Fruit fly (Drosophila melanogaster) whole organism, embryonic: ENCODE measurements around the gene FBXO11.

ENCODE experiments used
- Bgb ChIP-seq: fragments of 200-800 bp; sonication (Bioruptor generic); IDR thresholded peaks from 2 replicates; pipeline ENCODE4 v1.3.6; 2022; ENCODE audit warnings: missing biosample characterization, missing genetic modification characterization; ENCODE audit not compliant: partially characterized antibody
- Bteb2 ChIP-seq: fragments of 200-800 bp; sonication (Bioruptor generic); optimal IDR thresholded peaks from 2 replicates; lab custom pipeline; 2016; ENCODE audit warnings: missing biosample characterization, missing genetic modification characterization
- CG10267 ChIP-seq: fragments of 200-800 bp; sonication (Bioruptor generic); optimal IDR thresholded peaks from 2 replicates; lab custom pipeline; 2018; ENCODE audit warnings: missing biosample characterization, mild to moderate bottlenecking, missing genetic modification characterization, moderate library complexity
- CG10366 ChIP-seq: fragments of 200-800 bp; sonication (Bioruptor generic); IDR thresholded peaks from 2 replicates; pipeline ENCODE4 v1.3.6; 2022; ENCODE audit warnings: missing biosample characterization, missing genetic modification characterization
- CG12769 ChIP-seq: fragments of 200-800 bp; sonication (Bioruptor generic); optimal IDR thresholded peaks from 2 replicates; lab custom pipeline; 2019; ENCODE audit warnings: missing biosample characterization, mild to moderate bottlenecking, missing genetic modification characterization, moderate library complexity
- CG14710 ChIP-seq: fragments of 200-800 bp; sonication (Bioruptor generic); optimal IDR thresholded peaks from 3 replicates; lab custom pipeline; 2019; ENCODE audit warnings: missing biosample characterization, mild to moderate bottlenecking, missing genetic modification characterization, moderate library complexity
- CG15696 ChIP-seq: fragments of 200-800 bp; sonication (Bioruptor generic); optimal IDR thresholded peaks from 2 replicates; lab custom pipeline; 2019; ENCODE audit warnings: missing biosample characterization, mild to moderate bottlenecking, missing genetic modification characterization, moderate library complexity
- CG1603 ChIP-seq: fragments of 200-800 bp; sonication (Bioruptor generic); optimal IDR thresholded peaks from 2 replicates; lab custom pipeline; 2019; ENCODE audit warnings: missing biosample characterization, mild to moderate bottlenecking, missing genetic modification characterization, moderate library complexity
- CG16815 ChIP-seq: fragments of 200-800 bp; sonication (Bioruptor generic); optimal IDR thresholded peaks from 3 replicates; lab custom pipeline; 2017; ENCODE audit warnings: missing biosample characterization, mild to moderate bottlenecking, missing genetic modification characterization
- CG17802 ChIP-seq: fragments of 200-800 bp; sonication (Bioruptor generic); optimal IDR thresholded peaks from 2 replicates; lab custom pipeline; 2018; ENCODE audit warnings: missing biosample characterization, mild to moderate bottlenecking, missing genetic modification characterization, moderate library complexity
- CG17912 ChIP-seq: fragments of 200-800 bp; sonication (Bioruptor generic); optimal IDR thresholded peaks from 2 replicates; lab custom pipeline; 2018; ENCODE audit warnings: missing biosample characterization, mild to moderate bottlenecking, missing genetic modification characterization
- CG18011 ChIP-seq: fragments of 200-800 bp; sonication (Bioruptor generic); optimal IDR thresholded peaks from 2 replicates; lab custom pipeline; 2017; ENCODE audit warnings: missing biosample characterization, missing genetic modification characterization, mild to moderate bottlenecking, moderate library complexity, missing genotype
- CG18599 ChIP-seq: fragments of 200-800 bp; sonication (Bioruptor generic); optimal IDR thresholded peaks from 3 replicates; lab custom pipeline; 2017; ENCODE audit warnings: missing biosample characterization, missing genetic modification characterization, mild to moderate bottlenecking, moderate library complexity, missing genetic modification reagents
- CG2116 ChIP-seq: fragments of 200-800 bp; sonication (Bioruptor generic); optimal IDR thresholded peaks from 3 replicates; lab custom pipeline; 2018; ENCODE audit warnings: missing biosample characterization, mild to moderate bottlenecking, missing genetic modification characterization
- CG2129 ChIP-seq: fragments of 200-800 bp; sonication (Bioruptor generic); IDR thresholded peaks from 2 replicates; pipeline ENCODE4 v1.3.6; 2022; ENCODE audit warnings: missing biosample characterization, missing genetic modification characterization; ENCODE audit not compliant: partially characterized antibody
- CG2199 ChIP-seq: fragments of 200-800 bp; sonication (Bioruptor generic); IDR thresholded peaks from 3 replicates; pipeline ENCODE4 v1.3.6; 2022; ENCODE audit warnings: missing biosample characterization, missing genetic modification characterization
- CG31224 ChIP-seq: fragments of 200-800 bp; sonication (Bioruptor generic); IDR thresholded peaks from 2 replicates; pipeline ENCODE4 v1.3.6; 2022; ENCODE audit warnings: missing biosample characterization, missing genetic modification characterization
- CG3995 ChIP-seq: fragments of 200-800 bp; sonication (Bioruptor generic); optimal IDR thresholded peaks from 3 replicates; lab custom pipeline; 2016; ENCODE audit warnings: missing biosample characterization, missing genetic modification characterization
- CG4404 ChIP-seq: fragments of 200-800 bp; sonication (Bioruptor generic); IDR thresholded peaks from 2 replicates; pipeline ENCODE4 v1.3.6; 2022; ENCODE audit warnings: missing biosample characterization, missing genetic modification characterization
- CG8765 ChIP-seq: fragments of 200-800 bp; sonication (Bioruptor generic); IDR thresholded peaks from 2 replicates; pipeline ENCODE4 v1.3.6; 2022; ENCODE audit warnings: missing biosample characterization, missing genetic modification characterization
- CG8924 ChIP-seq: fragments of 200-800 bp; optimal IDR thresholded peaks from 3 replicates; lab custom pipeline; 2019; ENCODE audit warnings: missing biosample characterization, mild to moderate bottlenecking, missing genetic modification characterization, moderate library complexity
- CHES-1-like ChIP-seq: fragments of 200-800 bp; sonication (Bioruptor generic); optimal IDR thresholded peaks from 2 replicates; lab custom pipeline; 2016; ENCODE audit warnings: missing biosample characterization, missing genetic modification characterization
- CoRest ChIP-seq: fragments of 200-800 bp; sonication (Bioruptor generic); optimal IDR thresholded peaks from 3 replicates; lab custom pipeline; 2018; ENCODE audit warnings: missing biosample characterization, mild to moderate bottlenecking, missing genetic modification characterization, moderate library complexity
- Gug ChIP-seq: fragments of 200-800 bp; sonication (Bioruptor generic); IDR thresholded peaks from 4 replicates; pipeline ENCODE4 v1.3.6; 2022; ENCODE audit warnings: missing biosample characterization, missing genetic modification characterization
- HmgZ ChIP-seq: fragments of 200-800 bp; sonication (Bioruptor generic); optimal IDR thresholded peaks from 2 replicates; lab custom pipeline; 2018; ENCODE audit warnings: missing biosample characterization, mild to moderate bottlenecking, missing genetic modification characterization
- Max ChIP-seq: fragments of 200-800 bp; sonication (Bioruptor generic); optimal IDR thresholded peaks from 2 replicates; lab custom pipeline; 2016; ENCODE audit warnings: missing biosample characterization, mild to moderate bottlenecking, missing genetic modification characterization
- Nf-YC ChIP-seq: fragments of 200-800 bp; optimal IDR thresholded peaks from 3 replicates; lab custom pipeline; 2019; ENCODE audit warnings: missing biosample characterization, mild to moderate bottlenecking, missing genetic modification characterization, moderate library complexity
- Ptx1 ChIP-seq: fragments of 200-800 bp; sonication (Bioruptor generic); IDR thresholded peaks from 2 replicates; pipeline ENCODE4 v1.3.6; 2022; ENCODE audit warnings: missing biosample characterization, missing genetic modification characterization
- Rx ChIP-seq: fragments of 200-800 bp; sonication (Bioruptor generic); IDR thresholded peaks from 2 replicates; pipeline ENCODE4 v1.3.6; 2022; ENCODE audit warnings: missing biosample characterization, missing genetic modification characterization
- Scr ChIP-seq: fragments of 200-800 bp; sonication (Bioruptor generic); IDR thresholded peaks from 2 replicates; pipeline ENCODE4 v1.3.6; 2022; ENCODE audit warnings: missing biosample characterization, missing genetic modification characterization; ENCODE audit not compliant: partially characterized antibody
- Stat92E ChIP-seq, 3 experiments: fragments of >200 bp in 2 of 3; fragments of 200-800 bp in 1 of 3; sonication (Bioruptor generic) in 1 of 3; optimal IDR thresholded peaks; 2 replicates each; lab custom pipeline; 2017 to 2019; ENCODE audit warnings: missing biosample characterization in 3 of 3, missing genetic modification characterization in 3 of 3, mild to moderate bottlenecking in 1 of 3, moderate library complexity in 1 of 3
- cwo ChIP-seq: fragments of 200-800 bp; sonication (Bioruptor generic); optimal IDR thresholded peaks from 3 replicates; lab custom pipeline; 2017; ENCODE audit warnings: missing biosample characterization, missing genetic modification characterization, mild to moderate bottlenecking, moderate library complexity, missing genetic modification reagents
- da ChIP-seq: fragments of 200-800 bp; sonication (Bioruptor generic); optimal IDR thresholded peaks from 2 replicates; lab custom pipeline; 2016; ENCODE audit warnings: missing biosample characterization, missing genetic modification characterization
- dysf ChIP-seq: fragments of 200-800 bp; sonication (Bioruptor generic); IDR thresholded peaks from 3 replicates; pipeline ENCODE4 v1.3.6; 2022; ENCODE audit warnings: missing biosample characterization, missing genetic modification characterization
- emc ChIP-seq: fragments of 200-800 bp; sonication (Bioruptor generic); optimal IDR thresholded peaks from 2 replicates; lab custom pipeline; 2016; ENCODE audit warnings: missing biosample characterization, missing genetic modification characterization
- fd64A ChIP-seq: fragments of 200-800 bp; sonication (Bioruptor generic); optimal IDR thresholded peaks from 3 replicates; lab custom pipeline; 2018; ENCODE audit warnings: missing biosample characterization, mild to moderate bottlenecking, missing genetic modification characterization
- fru ChIP-seq: fragments of >200 bp; optimal IDR thresholded peaks from 2 replicates; lab custom pipeline; 2017
- gem ChIP-seq: fragments of 200-800 bp; sonication (Bioruptor generic); optimal IDR thresholded peaks from 2 replicates; lab custom pipeline; 2019; ENCODE audit warnings: missing biosample characterization, mild to moderate bottlenecking, missing genetic modification characterization, moderate library complexity
- gro ChIP-seq: fragments of 200-800 bp; sonication (Bioruptor generic); optimal IDR thresholded peaks from 2 replicates; lab custom pipeline; 2016; ENCODE audit warnings: missing biosample characterization, missing genetic modification characterization
- hb ChIP-seq: fragments of 200-800 bp; sonication (Bioruptor generic); IDR thresholded peaks from 3 replicates; pipeline ENCODE4 v1.3.6; 2022; ENCODE audit warnings: missing biosample characterization, missing genetic modification characterization; ENCODE audit not compliant: partially characterized antibody
- her ChIP-seq: fragments of 200-800 bp; sonication (Bioruptor generic); optimal IDR thresholded peaks from 2 replicates; lab custom pipeline; 2016; ENCODE audit warnings: missing biosample characterization, missing genetic modification characterization
- insv ChIP-seq, 2 experiments: fragments of 200-800 bp; sonication (Bioruptor generic); optimal IDR thresholded peaks; 3 replicates each; lab custom pipeline; 2016 to 2018; ENCODE audit warnings: missing biosample characterization in 2 of 2, missing genetic modification characterization in 2 of 2
- lmd ChIP-seq: fragments of 200-800 bp; sonication (Bioruptor generic); IDR thresholded peaks from 2 replicates; pipeline ENCODE4 v1.3.6; 2022; ENCODE audit warnings: missing biosample characterization, missing genetic modification characterization
- mld ChIP-seq: fragments of 200-800 bp; sonication (Bioruptor generic); IDR thresholded peaks from 3 replicates; pipeline ENCODE4 v1.3.6; 2022; ENCODE audit warnings: missing biosample characterization, missing genetic modification characterization; ENCODE audit not compliant: partially characterized antibody
- p53 ChIP-seq: fragments of 200-800 bp; sonication (Bioruptor generic); optimal IDR thresholded peaks from 2 replicates; lab custom pipeline; 2016; ENCODE audit warnings: missing biosample characterization, missing genetic modification characterization
- tgo ChIP-seq: fragments of 200-800 bp; sonication (Bioruptor generic); IDR thresholded peaks from 3 replicates; pipeline ENCODE4 v1.3.6; 2022; ENCODE audit warnings: missing biosample characterization, missing genetic modification characterization
- toy ChIP-seq: fragments of 200-800 bp; sonication (Bioruptor generic); IDR thresholded peaks from 2 replicates; pipeline ENCODE4 v1.3.6; 2022; ENCODE audit warnings: missing biosample characterization, missing genetic modification characterization

FBXO11 gene

DNA sequence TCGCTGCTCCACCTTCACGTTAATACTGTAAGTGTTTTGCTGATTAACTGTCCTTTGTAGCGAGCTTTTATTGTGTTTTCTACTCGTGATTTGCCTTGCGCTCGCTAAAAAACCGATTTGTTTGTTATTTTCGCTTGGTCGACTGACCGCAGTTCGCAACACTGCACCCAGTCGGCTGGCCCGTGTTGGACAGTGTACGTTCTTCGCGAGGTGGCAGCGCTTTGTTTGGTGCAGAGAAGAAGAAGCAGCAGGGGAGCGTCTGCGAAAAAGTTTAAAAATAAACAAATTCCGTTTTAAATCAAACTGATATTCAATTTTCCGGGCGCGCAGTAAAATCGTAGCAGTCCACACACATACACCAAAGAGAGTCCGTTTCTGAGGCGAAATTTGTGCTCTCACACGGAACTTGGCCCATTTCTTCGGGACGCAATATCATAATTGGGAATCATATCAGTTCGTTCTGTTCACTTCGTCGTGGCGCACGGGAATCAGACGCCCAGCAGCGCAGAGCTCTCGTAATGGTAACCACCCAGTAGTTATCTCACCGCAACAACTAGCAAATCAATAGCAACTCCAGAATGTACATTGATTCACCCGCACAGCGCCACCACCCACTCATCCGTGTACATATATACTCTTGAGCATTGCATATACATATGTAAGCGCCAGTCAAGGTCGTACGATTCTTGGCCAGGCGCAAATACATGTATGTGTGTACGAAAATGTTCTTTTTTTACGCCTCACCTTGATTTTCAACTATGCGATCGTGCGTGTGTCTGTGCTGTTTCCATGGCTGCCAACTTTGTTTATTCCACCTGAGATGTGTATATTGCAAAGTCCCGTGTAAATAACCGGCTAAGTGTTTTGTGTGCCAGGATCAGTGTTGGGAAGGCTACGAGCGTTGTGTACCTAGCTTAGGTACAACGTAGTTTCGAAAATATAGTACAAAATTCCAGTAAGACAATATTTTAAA lies 41.3 kb downstream of the FBXO11 start, which contains the start of gene Naa80 (continued):
- peak; percentile 84 for TF ChIP-seq her (GFP tag; lab: Kevin White, UChicago)
- peak; percentile 44; the same call in 1 of the 2 replicates for TF ChIP-seq Scr
- TF ChIP-seq CG2129 = no peak
- TF ChIP-seq gem = no peak
- TF ChIP-seq CG12769 (tag; lab: Kevin White, UChicago) = peak; percentile 88
- TF ChIP-seq insv (GFP tag; optimal IDR thresholded peaks at IDR 0.05; lab: Kevin White, UChicago) = peak in 1 of 2 experiments; percentile 41
- TF ChIP-seq fd64A (GFP tag; lab: Kevin White, UChicago) = no peak
- peak; percentile 82 for TF ChIP-seq CG17912
- TF ChIP-seq fru (lab: Kevin White, UChicago) = no peak
- TF ChIP-seq CG18599 (GFP tag; lab: Kevin White, UChicago) = peak; percentile 74
- TF ChIP-seq lmd (GFP tag; lab: Robert Waterston, UW) = peak; percentile 55; the same call in 1 of the 2 replicates
- TF ChIP-seq Max (GFP tag; lab: Kevin White, UChicago) = peak; percentile 57
- TF ChIP-seq Bteb2 (GFP tag; lab: Kevin White, UChicago) = peak; percentile 50
- TF ChIP-seq CG18011 (GFP tag; lab: Kevin White, UChicago) = peak; percentile 65
- TF ChIP-seq CG3995 = peak; percentile 68
- peak; percentile 60 for TF ChIP-seq CG8924 (tag; lab: Kevin White, UChicago)
- peak; percentile 18; the same call in 1 of the 3 replicates for TF ChIP-seq tgo
- peak; percentile 38 for TF ChIP-seq da
- TF ChIP-seq dysf = peak; percentile 51; the same call in 1 of the 3 replicates
- TF ChIP-seq Gug (GFP tag; lab: Robert Waterston, UW) = peak; percentile 50; the same call in 2 of the 4 replicates
- peak; percentile 24 for TF ChIP-seq CG16815 (GFP tag; lab: Kevin White, UChicago)
- peak; percentile 15; the same call in 1 of the 3 replicates for TF ChIP-seq CG2199
- peak; percentile 90 for TF ChIP-seq gro (GFP tag; lab: Kevin White, UChicago)
- TF ChIP-seq Bgb (GFP tag; lab: Robert Waterston, UW) = peak; percentile 66
- TF ChIP-seq emc = peak; percentile 32
- peak; percentile 84 for TF ChIP-seq CG1603 (tag; lab: Kevin White, UChicago)
- TF ChIP-seq CG14710 = peak; percentile 43
- peak; percentile 95 for TF ChIP-seq CG10267
- peak; percentile 94 for TF ChIP-seq CHES-1-like (GFP tag; lab: Kevin White, UChicago)
- peak; percentile 70 for TF ChIP-seq Rx
- TF ChIP-seq mld (GFP tag; lab: Robert Waterston, UW) = no peak
- peak in 1 of 3 experiments; percentile 24 for TF ChIP-seq Stat92E (GFP tag; optimal IDR thresholded peaks at IDR 0.05; lab: Kevin White, UChicago)
- peak; percentile 38; the same call in 1 of the 2 replicates for TF ChIP-seq CG8765 (GFP tag; lab: Robert Waterston, UW)
- TF ChIP-seq HmgZ (tag; lab: Kevin White, UChicago) = peak; percentile 87
- peak; percentile 56 for TF ChIP-seq Ptx1 (GFP tag; lab: Robert Waterston, UW)
- TF ChIP-seq cwo = peak; percentile 25
- peak; percentile 67 for TF ChIP-seq p53 (GFP tag; lab: Kevin White, UChicago)
- peak; percentile 53 for TF ChIP-seq CG15696 (tag; lab: Kevin White, UChicago)
- TF ChIP-seq CG2116 (GFP tag; lab: Kevin White, UChicago) = peak; percentile 81
- TF ChIP-seq CoRest (tag; lab: Kevin White, UChicago) = peak; percentile 6
- TF ChIP-seq CG17802 = peak; percentile 33
- no peak; the same call in 1 of the 2 replicates for TF ChIP-seq toy (GFP tag; lab: Robert Waterston, UW)
- TF ChIP-seq hb (GFP tag; lab: Robert Waterston, UW) = no peak; the same call in 2 of the 3 replicates
- peak; percentile 52 for TF ChIP-seq Nf-YC (tag; lab: Kevin White, UChicago)
- peak; percentile 76 for TF ChIP-seq CG31224 (GFP tag; lab: Robert Waterston, UW)
- TF ChIP-seq CG10366 (GFP tag; lab: Robert Waterston, UW) = peak; percentile 41; the same call in 1 of the 2 replicates
- 0 out of 2 replicates have a peak, but pooled peaks have one; percentile 11 for TF ChIP-seq CG4404 (GFP tag; lab: Robert Waterston, UW)
